Worm (Caenorhabditis elegans) whole organism, young adult: ENCODE data around the gene nep-5.

Experiments used
- F10E7.11 ChIP-seq: sonication (generic microtip); optimal IDR thresholded peaks from 2 replicates; lab custom pipeline; 2017; ENCODE audit warnings: mild to moderate bottlenecking, missing genetic modification characterization, moderate library complexity, missing compliant biosample characterization
- F23B12.7 ChIP-seq: sonication (generic microtip); optimal IDR thresholded peaks from 2 replicates; lab custom pipeline; 2017; ENCODE audit warnings: missing genetic modification characterization, mild to moderate bottlenecking, missing compliant biosample characterization, antibody characterized with exemption, moderate library complexity; ENCODE audit not compliant: insufficient read depth
- F33H1.4 ChIP-seq: fragments of 200-800 bp; sonication (Bioruptor generic); IDR thresholded peaks from 2 replicates; pipeline ENCODE4 v1.3.6; 2022; ENCODE audit warnings: missing genetic modification reagents, missing genetic modification characterization, missing compliant biosample characterization
- F52B5.7 ChIP-seq: sonication (generic microtip); optimal IDR thresholded peaks from 2 replicates; lab custom pipeline; 2016; ENCODE audit warnings: mild to moderate bottlenecking, missing genetic modification characterization, missing compliant biosample characterization
- F55B11.4 ChIP-seq: sonication (generic microtip); optimal IDR thresholded peaks from 2 replicates; lab custom pipeline; 2016; ENCODE audit warnings: missing compliant biosample characterization, missing genetic modification characterization, borderline replicate concordance; ENCODE audit not compliant: insufficient read depth
- F57A8.1 ChIP-seq: fragments of 200-800 bp; sonication (Bioruptor generic); optimal IDR thresholded peaks from 2 replicates; lab custom pipeline; 2018; ENCODE audit warnings: mild to moderate bottlenecking, missing genetic modification characterization, moderate library complexity, missing compliant biosample characterization
- K11D2.4 ChIP-seq: fragments of 200-800 bp; sonication (Bioruptor generic); IDR thresholded peaks from 2 replicates; pipeline ENCODE4 v1.3.6; 2022; ENCODE audit warnings: missing genetic modification reagents, missing genetic modification characterization, missing compliant biosample characterization
- K12H6.12 ChIP-seq: fragments of 200-800 bp; sonication (Bioruptor generic); optimal IDR thresholded peaks from 2 replicates; lab custom pipeline; 2018; ENCODE audit warnings: mild to moderate bottlenecking, missing genetic modification characterization, missing compliant biosample characterization
- T26A5.8 ChIP-seq: sonication (generic microtip); optimal IDR thresholded peaks from 2 replicates; lab custom pipeline; 2016; ENCODE audit warnings: missing genetic modification characterization, missing compliant biosample characterization
- Y53F4B.3 ChIP-seq: fragments of 200-800 bp; sonication (Bioruptor generic); IDR thresholded peaks from 2 replicates; pipeline ENCODE4 v1.3.6; 2022; ENCODE audit warnings: missing genetic modification reagents, missing genetic modification characterization, missing compliant biosample characterization
- Y56A3A.18 ChIP-seq: fragments of 200-800 bp; sonication (Bioruptor generic); IDR thresholded peaks from 2 replicates; pipeline ENCODE4 v1.3.6; 2022; ENCODE audit warnings: missing genetic modification reagents, missing genetic modification characterization, missing compliant biosample characterization
- Y67H2A.10 ChIP-seq: fragments of 200-800 bp; sonication (Bioruptor generic); conservative IDR thresholded peaks from 2 replicates; pipeline ENCODE4 v1.3.6; 2022; ENCODE audit warnings: missing genetic modification reagents, missing genetic modification characterization, missing compliant biosample characterization
- Y95B8A.8 ChIP-seq: fragments of 200-800 bp; sonication (Bioruptor generic); IDR thresholded peaks from 2 replicates; pipeline ENCODE4 v1.3.6; 2022; ENCODE audit warnings: missing genetic modification reagents, missing genetic modification characterization, missing compliant biosample characterization
- ama-1 ChIP-seq, 3 experiments: fragments of 150-350 bp in 1 of 3; sonication (generic microtip) in 2 of 3; optimal IDR thresholded peaks; 2 replicates each; lab custom pipeline; 2014 to 2018; ENCODE audit warnings: missing biosample characterization in 2 of 3, missing genetic modification characterization in 2 of 3, missing genetic modification reagents in 2 of 3
- atf-7 ChIP-seq: sonication (generic microtip); optimal IDR thresholded peaks from 2 replicates; lab custom pipeline; 2017; ENCODE audit warnings: mild to moderate bottlenecking, missing genetic modification characterization, missing compliant biosample characterization
- athp-1 ChIP-seq: sonication (generic microtip); optimal IDR thresholded peaks from 2 replicates; lab custom pipeline; 2017; ENCODE audit warnings: mild to moderate bottlenecking, missing genetic modification characterization, missing compliant biosample characterization
- ceh-40 ChIP-seq: fragments of 200-800 bp; sonication (Bioruptor generic); IDR thresholded peaks from 2 replicates; pipeline ENCODE4 v1.3.6; 2022; ENCODE audit warnings: missing genetic modification characterization, missing compliant biosample characterization
- ceh-58 ChIP-seq: fragments of 200-800 bp; sonication (Bioruptor generic); IDR thresholded peaks from 2 replicates; pipeline ENCODE4 v1.3.6; 2022; ENCODE audit warnings: missing genetic modification characterization, missing compliant biosample characterization
- ceh-79 ChIP-seq: sonication (generic microtip); optimal IDR thresholded peaks from 2 replicates; lab custom pipeline; 2017; ENCODE audit warnings: mild to moderate bottlenecking, missing genetic modification characterization, missing compliant biosample characterization
- ceh-91 ChIP-seq: fragments of 200-800 bp; sonication (Bioruptor generic); IDR thresholded peaks from 2 replicates; pipeline ENCODE4 v1.3.6; 2022; ENCODE audit warnings: missing genetic modification reagents, missing genetic modification characterization, missing compliant biosample characterization
- die-1 ChIP-seq: sonication (generic microtip); optimal IDR thresholded peaks from 2 replicates; lab custom pipeline; 2016; ENCODE audit warnings: missing genotype, mild to moderate bottlenecking, missing genetic modification characterization, missing compliant biosample characterization
- dpff-1 ChIP-seq: sonication (generic microtip); optimal IDR thresholded peaks from 2 replicates; lab custom pipeline; 2017; ENCODE audit warnings: mild to moderate bottlenecking, missing genetic modification characterization, missing compliant biosample characterization
- dpl-1 ChIP-seq: fragments of 150-350 bp; optimal IDR thresholded peaks from 2 replicates; lab custom pipeline; 2014; ENCODE audit warnings: missing biosample characterization, missing genetic modification reagents, missing genetic modification characterization
- efl-1 ChIP-seq: fragments of 150-350 bp; optimal IDR thresholded peaks from 2 replicates; lab custom pipeline; 2014; ENCODE audit warnings: missing biosample characterization, missing genetic modification reagents, missing genetic modification characterization
- egl-18 ChIP-seq: fragments of 200-800 bp; sonication (Bioruptor generic); IDR thresholded peaks from 2 replicates; pipeline ENCODE4 v1.3.6; 2022; ENCODE audit warnings: missing genetic modification reagents, missing genetic modification characterization, missing compliant biosample characterization
- egl-44 ChIP-seq: fragments of 200-800 bp; sonication (Bioruptor generic); IDR thresholded peaks from 2 replicates; pipeline ENCODE4 v1.3.6; 2022; ENCODE audit warnings: missing genetic modification reagents, missing genetic modification characterization, missing compliant biosample characterization
- egrh-3 ChIP-seq: fragments of 200-800 bp; sonication (Bioruptor generic); IDR thresholded peaks from 2 replicates; pipeline ENCODE4 v1.3.6; 2022; ENCODE audit warnings: missing genetic modification reagents, missing genetic modification characterization, missing compliant biosample characterization
- hrde-1 ChIP-seq: sonication (generic microtip); optimal IDR thresholded peaks from 2 replicates; lab custom pipeline; 2016; ENCODE audit warnings: missing genetic modification characterization, mild to moderate bottlenecking, missing compliant biosample characterization, moderate library complexity, missing genotype, missing genetic modification reagents, borderline replicate concordance
- lag-1 ChIP-seq: fragments of 200-800 bp; sonication (Bioruptor generic); IDR thresholded peaks from 2 replicates; pipeline ENCODE4 v1.3.6; 2022; ENCODE audit warnings: missing genetic modification reagents, missing genetic modification characterization, missing compliant biosample characterization
- lin-35 ChIP-seq, 3 experiments: fragments of 150-350 bp in 2 of 3; sonication (generic microtip) in 1 of 3; optimal IDR thresholded peaks; 2 replicates each; lab custom pipeline; 2014 to 2018; ENCODE audit warnings: missing biosample characterization in 3 of 3, missing genetic modification characterization in 3 of 3, missing genetic modification reagents in 3 of 3
- lin-40 ChIP-seq: sonication (generic microtip); optimal IDR thresholded peaks from 2 replicates; lab custom pipeline; 2016; ENCODE audit warnings: missing genetic modification characterization, mild to moderate bottlenecking, missing compliant biosample characterization, missing genotype, missing genetic modification reagents
- nhr-179 ChIP-seq: sonication (generic microtip); optimal IDR thresholded peaks from 2 replicates; lab custom pipeline; 2016; ENCODE audit warnings: mild to moderate bottlenecking, missing genetic modification characterization, missing compliant biosample characterization
- nhr-80 ChIP-seq: sonication (generic microtip); optimal IDR thresholded peaks from 2 replicates; lab custom pipeline; 2016; ENCODE audit warnings: missing genetic modification characterization, missing compliant biosample characterization
- pbrm-1 ChIP-seq: fragments of 200-800 bp; sonication (Bioruptor generic); IDR thresholded peaks from 2 replicates; pipeline ENCODE4 v1.3.6; 2022; ENCODE audit warnings: missing genetic modification reagents, missing genetic modification characterization, missing compliant biosample characterization
- pha-4 ChIP-seq: fragments of 150-350 bp; sonication (generic microtip); optimal IDR thresholded peaks from 2 replicates; lab custom pipeline; 2014; ENCODE audit warnings: missing biosample characterization, missing genetic modification reagents, missing genetic modification characterization
- repo-1 ChIP-seq: sonication (generic microtip); optimal IDR thresholded peaks from 2 replicates; lab custom pipeline; 2017; ENCODE audit warnings: mild to moderate bottlenecking, missing genetic modification characterization, missing compliant biosample characterization
- rpc-1 ChIP-seq, 2 experiments: fragments of 150-350 bp in 1 of 2; sonication (generic microtip) in 1 of 2; optimal IDR thresholded peaks; 2 replicates each; lab custom pipeline; 2014 to 2018; ENCODE audit warnings: missing biosample characterization in 1 of 2, missing genetic modification characterization in 1 of 2, missing genetic modification reagents in 1 of 2, missing genotype in 1 of 2
- sdz-38 ChIP-seq: sonication (generic microtip); optimal IDR thresholded peaks from 2 replicates; lab custom pipeline; 2016; ENCODE audit warnings: missing genotype, missing genetic modification characterization, missing compliant biosample characterization
- sea-2 ChIP-seq: fragments of 200-800 bp; sonication (Bioruptor generic); IDR thresholded peaks from 2 replicates; pipeline ENCODE4 v1.3.6; 2022; ENCODE audit warnings: missing genetic modification characterization, missing compliant biosample characterization
- snpc-1.3 ChIP-seq: sonication (generic microtip); optimal IDR thresholded peaks from 2 replicates; lab custom pipeline; 2017; ENCODE audit warnings: missing genetic modification characterization, mild to moderate bottlenecking, missing compliant biosample characterization, antibody characterized with exemption, moderate library complexity, missing genotype, missing genetic modification reagents; ENCODE audit not compliant: insufficient read depth
- somi-1 ChIP-seq: fragments of 200-800 bp; sonication (Bioruptor generic); optimal IDR thresholded peaks from 2 replicates; lab custom pipeline; 2018; ENCODE audit warnings: mild to moderate bottlenecking, missing genetic modification characterization, missing compliant biosample characterization
- sptf-2 ChIP-seq: fragments of 200-800 bp; sonication (Bioruptor generic); optimal IDR thresholded peaks from 2 replicates; lab custom pipeline; 2018; ENCODE audit warnings: mild to moderate bottlenecking, missing genetic modification characterization, missing compliant biosample characterization
- tlf-1 ChIP-seq: fragments of 200-800 bp; sonication (Bioruptor generic); optimal IDR thresholded peaks from 2 replicates; lab custom pipeline; 2018; ENCODE audit warnings: mild to moderate bottlenecking, missing genetic modification characterization, missing compliant biosample characterization
- unc-62 ChIP-seq: fragments of 150-350 bp; optimal IDR thresholded peaks from 2 replicates; lab custom pipeline; 2014; ENCODE audit warnings: missing biosample characterization, missing genetic modification reagents, missing genetic modification characterization
- zfh-2 ChIP-seq: fragments of 200-800 bp; sonication (Bioruptor generic); conservative IDR thresholded peaks from 2 replicates; pipeline ENCODE4 v1.3.6; 2022; ENCODE audit warnings: missing genetic modification reagents, missing genetic modification characterization, missing compliant biosample characterization
- ztf-28 ChIP-seq: fragments of 200-800 bp; sonication (Bioruptor generic); IDR thresholded peaks from 2 replicates; pipeline ENCODE4 v1.3.6; 2022; ENCODE audit warnings: missing genetic modification reagents, missing genetic modification characterization, missing compliant biosample characterization
- ztf-6 ChIP-seq: fragments of 200-800 bp; sonication (Bioruptor generic); IDR thresholded peaks from 2 replicates; pipeline ENCODE4 v1.3.6; 2022; ENCODE audit warnings: missing genetic modification reagents, missing genetic modification characterization, missing compliant biosample characterization

Gene nep-5

ce11 chrII:5511417-5512353 lies 23.7 kb downstream of the nep-5 start:
- TF ChIP-seq tlf-1 (GFP tag; lab: Kevin White, UChicago), result no peak
- no peak for TF ChIP-seq pha-4 (tag; lab: Kevin White, UChicago)
- TF ChIP-seq ceh-91 (GFP tag; lab: Robert Waterston, UW), result no peak
- no peak for TF ChIP-seq dpl-1 (GFP tag; lab: Kevin White, UChicago)
- TF ChIP-seq F23B12.7 (tag; lab: Kevin White, UChicago), result no peak
- TF ChIP-seq Y95B8A.8 (GFP tag; lab: Robert Waterston, UW), result no peak
- TF ChIP-seq nhr-179, result no peak
- no peak for TF ChIP-seq unc-62
- no peak for TF ChIP-seq ceh-40
- no peak for TF ChIP-seq F10E7.11 (tag; lab: Kevin White, UChicago)
- peak; percentile 7 for TF ChIP-seq K12H6.12
- no peak for TF ChIP-seq lag-1 (GFP tag; lab: Robert Waterston, UW)
- TF ChIP-seq ceh-79 (tag; lab: Kevin White, UChicago), result no peak
- TF ChIP-seq snpc-1.3 (tag; lab: Kevin White, UChicago), result no peak
- TF ChIP-seq egl-44 (GFP tag; lab: Robert Waterston, UW), result no peak
- no peak for TF ChIP-seq sptf-2
- TF ChIP-seq K11D2.4 (GFP tag; lab: Robert Waterston, UW), result no peak
- no peak for TF ChIP-seq egrh-3
- TF ChIP-seq rpc-1 (optimal IDR thresholded peaks at IDR 0.05; lab: Kevin White, UChicago), result no peak
- no peak for TF ChIP-seq rpc-1 (tag; optimal IDR thresholded peaks at IDR 0.05; lab: Kevin White, UChicago)
- TF ChIP-seq F33H1.4, result peak; percentile 42
- TF ChIP-seq lin-40 (tag; lab: Kevin White, UChicago), result no peak
- TF ChIP-seq T26A5.8 (tag; lab: Kevin White, UChicago), result no peak
- no peak for TF ChIP-seq egl-18 (GFP tag; lab: Robert Waterston, UW)
- TF ChIP-seq F52B5.7, result no peak
- TF ChIP-seq athp-1 (tag; lab: Kevin White, UChicago), result no peak
- no peak for TF ChIP-seq F57A8.1 (GFP tag; lab: Kevin White, UChicago)
- TF ChIP-seq sdz-38 (tag; lab: Kevin White, UChicago), result no peak
- no peak for TF ChIP-seq sea-2 (GFP tag; lab: Robert Waterston, UW)
- no peak for TF ChIP-seq pbrm-1 (GFP tag; lab: Robert Waterston, UW)
- no peak for TF ChIP-seq Y56A3A.18 (GFP tag; lab: Robert Waterston, UW)
- no peak for TF ChIP-seq dpff-1 (tag; lab: Kevin White, UChicago)
- no peak for TF ChIP-seq efl-1
- no peak for TF ChIP-seq hrde-1
- no peak for TF ChIP-seq zfh-2 (GFP tag; lab: Robert Waterston, UW)
- no peak for TF ChIP-seq nhr-80 (tag; lab: Kevin White, UChicago)
- no peak for TF ChIP-seq F55B11.4 (tag; lab: Kevin White, UChicago)
- TF ChIP-seq repo-1 (tag; lab: Kevin White, UChicago), result no peak
- TF ChIP-seq die-1 (tag; lab: Kevin White, UChicago), result no peak
- TF ChIP-seq somi-1, result no peak
- peak in 1 of 3 experiments; percentile 13 for TF ChIP-seq lin-35 (GFP tag; optimal IDR thresholded peaks at IDR 0.05; lab: Kevin White, UChicago)
- no peak for TF ChIP-seq ztf-6 (GFP tag; lab: Robert Waterston, UW)
- TF ChIP-seq Y53F4B.3, result no peak
- TF ChIP-seq ceh-58, result no peak
- TF ChIP-seq ama-1 (optimal IDR thresholded peaks at IDR 0.05; lab: Kevin White, UChicago), result no peak
- TF ChIP-seq ama-1 (GFP tag; optimal IDR thresholded peaks at IDR 0.05; lab: Kevin White, UChicago), result no peak
- no peak for TF ChIP-seq Y67H2A.10
- TF ChIP-seq atf-7 (tag; lab: Kevin White, UChicago), result peak; percentile 16
- 0 out of 2 replicates have a peak, but pooled peaks have one; percentile 22 for TF ChIP-seq ztf-28 (GFP tag; lab: Robert Waterston, UW)
